Worm (Caenorhabditis elegans): ENCODE data around the gene ifg-1.

The ifg-1 gene

ce11 chrII:8269855-8270647 lies 53.0 kb downstream of the ifg-1 start, which contains the start of gene tdc-1:
TSS of gene tdc-1 (plus strand) at chrII:8270597.
- TF ChIP-seq alr-1 (tag; optimal IDR thresholded peaks at IDR 0.05) = no peak
- no peak for TF ChIP-seq ceh-82 (tag; optimal IDR thresholded peaks at IDR 0.05)
- TF ChIP-seq nhr-129 (tag; optimal IDR thresholded peaks at IDR 0.05) = no peak
- no peak for TF ChIP-seq dmd-4 (tag; optimal IDR thresholded peaks at IDR 0.05)
- TF ChIP-seq mbf-1 (tag; optimal IDR thresholded peaks at IDR 0.05) = no peak
- no peak for TF ChIP-seq mab-5 (tag; optimal IDR thresholded peaks at IDR 0.05)
- TF ChIP-seq lin-11 (tag; optimal IDR thresholded peaks at IDR 0.05) = no peak
- no peak for TF ChIP-seq nhr-10 (tag; optimal IDR thresholded peaks at IDR 0.05)
- no peak for TF ChIP-seq Y55F3AM.14 (GFP tag; optimal IDR thresholded peaks at IDR 0.05)
- no peak for TF ChIP-seq nhr-25 (tag; optimal IDR thresholded peaks at IDR 0.05)
- TF ChIP-seq unc-62 (GFP tag; optimal IDR thresholded peaks at IDR 0.05) = no peak
- TF ChIP-seq nhr-23 (tag; optimal IDR thresholded peaks at IDR 0.05) = no peak
